Fruit fly (Drosophila melanogaster): ENCODE measurements around the gene CG5783.

The CG5783 gene

DNA sequence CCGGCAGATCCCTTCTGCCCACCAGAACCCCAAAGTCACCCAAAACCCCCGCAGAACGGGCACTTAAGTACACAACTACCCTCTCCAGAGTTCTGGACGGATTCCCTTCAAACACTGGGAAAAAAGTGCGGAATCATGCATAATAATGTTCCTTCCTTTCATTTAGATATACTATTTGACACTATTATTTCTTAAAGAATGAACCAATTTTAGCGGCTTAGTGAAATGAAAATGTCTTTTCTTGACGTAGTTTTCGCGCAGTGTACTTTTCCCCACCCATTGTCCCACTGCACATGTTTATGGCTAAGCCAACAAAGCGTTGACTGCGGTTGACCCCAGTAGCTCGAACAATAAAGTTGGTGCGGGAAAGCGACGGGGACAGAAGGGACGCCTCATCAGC, 30.9 kb downstream of the CG5783 start:
- TF ChIP-seq CG11696 (GFP tag; IDR thresholded peaks at IDR 0.05): no peak
- TF ChIP-seq ATbp (GFP tag; optimal IDR thresholded peaks at IDR 0.05): peak; percentile 14
- no peak for TF ChIP-seq CG8281 (tag; optimal IDR thresholded peaks at IDR 0.05)
- TF ChIP-seq ttk (GFP tag; IDR thresholded peaks at IDR 0.05): 0 out of 2 replicates have a peak, but pooled peaks have one; percentile 10
- TF ChIP-seq CG2678 (tag; optimal IDR thresholded peaks at IDR 0.05): peak; percentile 48
- peak; percentile 42 for TF ChIP-seq Ptx1 (GFP tag; IDR thresholded peaks at IDR 0.05)
- peak; percentile 47 for TF ChIP-seq Sox102F (GFP tag; optimal IDR thresholded peaks at IDR 0.05)
- TF ChIP-seq chif (GFP tag; optimal IDR thresholded peaks at IDR 0.05): peak; percentile 11 to 20
- TF ChIP-seq abd-A (tag; optimal IDR thresholded peaks at IDR 0.05): no peak
- no peak for TF ChIP-seq YL-1 (GFP tag; optimal IDR thresholded peaks at IDR 0.05)
- TF ChIP-seq CG14441 (GFP tag; IDR thresholded peaks at IDR 0.05): no peak
- 0 out of 3 replicates have a peak, but pooled peaks have one; percentile 29 for TF ChIP-seq Dbx (GFP tag; IDR thresholded peaks at IDR 0.05)
- no peak for TF ChIP-seq grau (tag; optimal IDR thresholded peaks at IDR 0.05)
- peak; percentile 57 for TF ChIP-seq CG1603 (tag; optimal IDR thresholded peaks at IDR 0.05)
- TF ChIP-seq Antp (GFP tag; optimal IDR thresholded peaks at IDR 0.05): peak; percentile 7
- TF ChIP-seq row (GFP tag; IDR thresholded peaks at IDR 0.05): peak; percentile 50; the same call in 2 of the 3 replicates
- peak; percentile 54 for TF ChIP-seq gem (tag; optimal IDR thresholded peaks at IDR 0.05)
- TF ChIP-seq tio (GFP tag; optimal IDR thresholded peaks at IDR 0.05): peak; percentile 8
- TF ChIP-seq crol (GFP tag; IDR thresholded peaks at IDR 0.05): no peak
- peak; percentile 65 for TF ChIP-seq lab (GFP tag; optimal IDR thresholded peaks at IDR 0.05)
- peak; percentile 32; the same call in 1 of the 2 replicates for TF ChIP-seq slbo (GFP tag; IDR thresholded peaks at IDR 0.05)
- peak; percentile 4 for TF ChIP-seq jing (GFP tag; optimal IDR thresholded peaks at IDR 0.05)
- TF ChIP-seq dati (GFP tag; IDR thresholded peaks at IDR 0.05): no peak
- peak; percentile 71 for TF ChIP-seq sens (GFP tag)
- TF ChIP-seq CG4424 (GFP tag; optimal IDR thresholded peaks at IDR 0.05): peak; percentile 21
- peak; percentile 9 for TF ChIP-seq scrt (GFP tag; optimal IDR thresholded peaks at IDR 0.05)
- no peak for TF ChIP-seq kay (GFP tag; optimal IDR thresholded peaks at IDR 0.05)
- TF ChIP-seq CG12769 (tag; optimal IDR thresholded peaks at IDR 0.05): peak; percentile 53
- TF ChIP-seq CG2199 (GFP tag; IDR thresholded peaks at IDR 0.05): no peak
- peak; percentile 4 for TF ChIP-seq CG7786 (GFP tag; optimal IDR thresholded peaks at IDR 0.05)
- TF ChIP-seq Oaz (GFP tag; IDR thresholded peaks at IDR 0.05): no peak
- no peak for TF ChIP-seq prd (optimal IDR thresholded peaks at IDR 0.05)
- TF ChIP-seq prd (GFP tag; IDR thresholded peaks at IDR 0.05): peak; percentile 24; the same call in 1 of the 3 replicates
- peak; percentile 9 for TF ChIP-seq Xbp1 (GFP tag; optimal IDR thresholded peaks at IDR 0.05)
- no peak for TF ChIP-seq B-H1 (GFP tag; IDR thresholded peaks at IDR 0.05)
- peak; percentile 46 for TF ChIP-seq CG2120 (GFP tag; optimal IDR thresholded peaks at IDR 0.05)
- no peak for TF ChIP-seq br (optimal IDR thresholded peaks at IDR 0.05)
- TF ChIP-seq HLH3B (GFP tag; IDR thresholded peaks at IDR 0.05): peak; percentile 37; the same call in 1 of the 2 replicates
- no peak for TF ChIP-seq dm (GFP tag; optimal IDR thresholded peaks at IDR 0.05)
- TF ChIP-seq h (optimal IDR thresholded peaks at IDR 0.05): no peak
- peak; percentile 15 for TF ChIP-seq pnt (GFP tag; optimal IDR thresholded peaks at IDR 0.05)
- peak; percentile 37; the same call in 1 of the 3 replicates for TF ChIP-seq Aef1 (GFP tag; IDR thresholded peaks at IDR 0.05)
- peak; percentile 68 for TF ChIP-seq CG18599 (GFP tag; optimal IDR thresholded peaks at IDR 0.05)
- peak; percentile 52; the same call in 1 of the 2 replicates for TF ChIP-seq Xrp1 (GFP tag; IDR thresholded peaks at IDR 0.05)
- TF ChIP-seq TFAM (GFP tag; optimal IDR thresholded peaks at IDR 0.05): no peak
- peak; percentile 66 for TF ChIP-seq sisA (GFP tag; IDR thresholded peaks at IDR 0.05)
- peak; percentile 53 for TF ChIP-seq CG11504 (tag; optimal IDR thresholded peaks at IDR 0.05)
- TF ChIP-seq dysf (GFP tag; IDR thresholded peaks at IDR 0.05): 0 out of 3 replicates have a peak, but pooled peaks have one; percentile 36
- TF ChIP-seq tgo (GFP tag; IDR thresholded peaks at IDR 0.05): no peak
- TF ChIP-seq CG10979 (tag; optimal IDR thresholded peaks at IDR 0.05): no peak
- TF ChIP-seq pum (GFP tag; optimal IDR thresholded peaks at IDR 0.05): peak; percentile 3
- TF ChIP-seq MBD-R2 (GFP tag; IDR thresholded peaks at IDR 0.05): no peak
- peak; percentile 31; the same call in 1 of the 2 replicates for TF ChIP-seq Ada2b (GFP tag; IDR thresholded peaks at IDR 0.05)

Data from whole organism, embryonic.